Fruit fly (Drosophila melanogaster) ovary, adult (tissue): ENCODE data around the gene Spag1.
A peak's percentile ranks its signal among the peaks of the same experiment; 100 is the strongest.

Experiments used
- CG17801 ChIP-seq: fragments of 200-800 bp; optimal IDR thresholded peaks from 2 replicates; lab custom pipeline; 2019; ENCODE audit warnings: missing biosample characterization, mild to moderate bottlenecking, missing genetic modification characterization, moderate library complexity; ENCODE audit not compliant: partially characterized antibody

Gene Spag1

dm6 chr3R:26947296-26947880 is at the start of gene Spag1:
TSS of gene Spag1 (plus strand) at chr3R:26947830.
- peak; percentile 63 for TF ChIP-seq CG17801

- no peak for TF ChIP-seq CG17801
Measured at dm6 chr3R:26899982-26900381, 47.6 kb upstream of the Spag1 start.

- no peak for TF ChIP-seq CG17801
Measured at dm6 chr3R:26906034-26906433, 41.6 kb upstream of the Spag1 start.

- no peak for TF ChIP-seq CG17801
Measured at dm6 chr3R:26906711-26907510, 40.7 kb upstream of the Spag1 start.

dm6 chr3R:26908750-26909149 is 38.9 kb upstream of the Spag1 start:
- no peak for TF ChIP-seq CG17801

dm6 chr3R:26912615-26913014 is 35.0 kb upstream of the Spag1 start, which contains the start of gene Ets97D:
TSS of gene Ets97D (minus strand) at chr3R:26912886.
- no peak for TF ChIP-seq CG17801

dm6 chr3R:26915463-26915925 is 32.1 kb upstream of the Spag1 start, which contains the start of gene CG46339:
TSS of gene CG46339 (plus strand) at chr3R:26915761.
- TF ChIP-seq CG17801: peak; percentile 65

- TF ChIP-seq CG17801: no peak
Measured at dm6 chr3R:26918857-26919256, 28.8 kb upstream of the Spag1 start.

- no peak for TF ChIP-seq CG17801
Measured at dm6 chr3R:26923830-26924333, 23.7 kb upstream of the Spag1 start.

- TF ChIP-seq CG17801: no peak
Measured at dm6 chr3R:26926477-26926876, 21.2 kb upstream of the Spag1 start.

dm6 chr3R:26928424-26928823 is 19.2 kb upstream of the Spag1 start:
- peak; percentile 48 for TF ChIP-seq CG17801

dm6 chr3R:26933885-26934284 is 13.7 kb upstream of the Spag1 start:
- TF ChIP-seq CG17801: no peak

dm6 chr3R:26934523-26934922 is 13.1 kb upstream of the Spag1 start:
- TF ChIP-seq CG17801: no peak

- TF ChIP-seq CG17801: no peak
Measured at dm6 chr3R:26935400-26935799, 12.2 kb upstream of the Spag1 start.

- TF ChIP-seq CG17801: no peak
Measured at dm6 chr3R:26936501-26936900, 11.1 kb upstream of the Spag1 start.

- peak; percentile 1 for TF ChIP-seq CG17801
Measured at dm6 chr3R:26937423-26937822, 10.2 kb upstream of the Spag1 start.

- TF ChIP-seq CG17801: no peak
Measured at dm6 chr3R:26945233-26945632, 2.4 kb upstream of the Spag1 start, which contains the start of gene CG14252. TSS of gene CG14252 (plus strand) at chr3R:26945534.
